Worm (Caenorhabditis elegans) whole organism, young adult: ENCODE data around the gene F41C3.1.
A peak's percentile ranks its signal among the peaks of the same experiment; 100 is the strongest.

Experiments used
- B0019.2 ChIP-seq: fragments of 200-800 bp; sonication (Bioruptor generic); conservative IDR thresholded peaks from 2 replicates; pipeline ENCODE4 v1.3.6; 2022; ENCODE audit warnings: missing genetic modification reagents, missing genetic modification characterization, missing compliant biosample characterization
- B0035.1 ChIP-seq: sonication (generic microtip); optimal IDR thresholded peaks from 2 replicates; lab custom pipeline; 2016; ENCODE audit warnings: missing genetic modification characterization, mild to moderate bottlenecking, missing compliant biosample characterization, missing genotype, missing genetic modification reagents
- F22D6.2 ChIP-seq: sonication (generic microtip); optimal IDR thresholded peaks from 2 replicates; lab custom pipeline; 2016; ENCODE audit warnings: mild to moderate bottlenecking, missing genetic modification characterization, missing compliant biosample characterization
- F23B12.7 ChIP-seq: sonication (generic microtip); optimal IDR thresholded peaks from 2 replicates; lab custom pipeline; 2017; ENCODE audit warnings: missing genetic modification characterization, mild to moderate bottlenecking, missing compliant biosample characterization, antibody characterized with exemption, moderate library complexity; ENCODE audit not compliant: insufficient read depth
- F39B2.1 ChIP-seq: fragments of 200-800 bp; sonication (Bioruptor generic); IDR thresholded peaks from 2 replicates; pipeline ENCODE4 v1.3.6; 2022; ENCODE audit warnings: missing genetic modification reagents, missing genetic modification characterization, missing compliant biosample characterization
- F49E8.2 ChIP-seq: sonication (generic microtip); optimal IDR thresholded peaks from 3 replicates; lab custom pipeline; 2017; ENCODE audit warnings: missing genetic modification characterization, mild to moderate bottlenecking, missing compliant biosample characterization, antibody characterized with exemption, moderate library complexity; ENCODE audit not compliant: insufficient read depth
- F55B11.4 ChIP-seq: sonication (generic microtip); optimal IDR thresholded peaks from 2 replicates; lab custom pipeline; 2016; ENCODE audit warnings: missing compliant biosample characterization, missing genetic modification characterization, borderline replicate concordance; ENCODE audit not compliant: insufficient read depth
- F57C9.4 ChIP-seq: sonication (generic microtip); optimal IDR thresholded peaks from 2 replicates; lab custom pipeline; 2017; ENCODE audit warnings: mild to moderate bottlenecking, missing genetic modification characterization, missing compliant biosample characterization
- K11D2.4 ChIP-seq: fragments of 200-800 bp; sonication (Bioruptor generic); IDR thresholded peaks from 2 replicates; pipeline ENCODE4 v1.3.6; 2022; ENCODE audit warnings: missing genetic modification reagents, missing genetic modification characterization, missing compliant biosample characterization
- K12H6.12 ChIP-seq: fragments of 200-800 bp; sonication (Bioruptor generic); optimal IDR thresholded peaks from 2 replicates; lab custom pipeline; 2018; ENCODE audit warnings: mild to moderate bottlenecking, missing genetic modification characterization, missing compliant biosample characterization
- Y53G8AR.9 ChIP-seq: fragments of 200-800 bp; sonication (Bioruptor generic); conservative IDR thresholded peaks from 2 replicates; pipeline ENCODE4 v1.3.6; 2022; ENCODE audit warnings: missing genetic modification reagents, missing genetic modification characterization, missing compliant biosample characterization
- Y56A3A.18 ChIP-seq: fragments of 200-800 bp; sonication (Bioruptor generic); IDR thresholded peaks from 2 replicates; pipeline ENCODE4 v1.3.6; 2022; ENCODE audit warnings: missing genetic modification reagents, missing genetic modification characterization, missing compliant biosample characterization
- Y67H2A.10 ChIP-seq: fragments of 200-800 bp; sonication (Bioruptor generic); conservative IDR thresholded peaks from 2 replicates; pipeline ENCODE4 v1.3.6; 2022; ENCODE audit warnings: missing genetic modification reagents, missing genetic modification characterization, missing compliant biosample characterization
- Y79H2A.3 ChIP-seq: fragments of 200-800 bp; sonication (Bioruptor generic); conservative IDR thresholded peaks from 2 replicates; pipeline ENCODE4 v1.3.6; 2022; ENCODE audit warnings: missing genetic modification reagents, missing genetic modification characterization, missing compliant biosample characterization
- ZK185.1 ChIP-seq: sonication (generic microtip); optimal IDR thresholded peaks from 2 replicates; lab custom pipeline; 2016; ENCODE audit warnings: mild to moderate bottlenecking, missing genetic modification characterization, missing compliant biosample characterization; ENCODE audit not compliant: poor library complexity, severe bottlenecking
- athp-1 ChIP-seq: sonication (generic microtip); optimal IDR thresholded peaks from 2 replicates; lab custom pipeline; 2017; ENCODE audit warnings: mild to moderate bottlenecking, missing genetic modification characterization, missing compliant biosample characterization
- cebp-2 ChIP-seq: fragments of 200-800 bp; sonication (Bioruptor generic); IDR thresholded peaks from 2 replicates; pipeline ENCODE4 v1.3.6; 2022; ENCODE audit warnings: missing genetic modification characterization, missing compliant biosample characterization
- ceh-100 ChIP-seq: fragments of 200-800 bp; sonication (Bioruptor generic); IDR thresholded peaks from 2 replicates; pipeline ENCODE4 v1.3.6; 2022; ENCODE audit warnings: missing genetic modification reagents, missing genetic modification characterization, missing compliant biosample characterization
- ceh-58 ChIP-seq: fragments of 200-800 bp; sonication (Bioruptor generic); IDR thresholded peaks from 2 replicates; pipeline ENCODE4 v1.3.6; 2022; ENCODE audit warnings: missing genetic modification characterization, missing compliant biosample characterization
- die-1 ChIP-seq: sonication (generic microtip); optimal IDR thresholded peaks from 2 replicates; lab custom pipeline; 2016; ENCODE audit warnings: missing genotype, mild to moderate bottlenecking, missing genetic modification characterization, missing compliant biosample characterization
- dpff-1 ChIP-seq: sonication (generic microtip); optimal IDR thresholded peaks from 2 replicates; lab custom pipeline; 2017; ENCODE audit warnings: mild to moderate bottlenecking, missing genetic modification characterization, missing compliant biosample characterization
- efl-1 ChIP-seq: fragments of 150-350 bp; optimal IDR thresholded peaks from 2 replicates; lab custom pipeline; 2014; ENCODE audit warnings: missing biosample characterization, missing genetic modification reagents, missing genetic modification characterization
- gei-17 ChIP-seq: fragments of 200-800 bp; sonication (Bioruptor generic); optimal IDR thresholded peaks from 2 replicates; lab custom pipeline; 2018; ENCODE audit warnings: mild to moderate bottlenecking, missing genetic modification characterization, missing compliant biosample characterization
- him-1 ChIP-seq: sonication (generic microtip); optimal IDR thresholded peaks from 2 replicates; lab custom pipeline; 2016; ENCODE audit warnings: missing genotype, missing genetic modification reagents, missing genetic modification characterization, missing compliant biosample characterization
- hmg-1.2 ChIP-seq: fragments of 200-800 bp; sonication (Bioruptor generic); IDR thresholded peaks from 2 replicates; pipeline ENCODE4 v1.3.6; 2022; ENCODE audit warnings: missing genetic modification reagents, missing genetic modification characterization, missing compliant biosample characterization
- hrde-1 ChIP-seq: sonication (generic microtip); optimal IDR thresholded peaks from 2 replicates; lab custom pipeline; 2016; ENCODE audit warnings: missing genetic modification characterization, mild to moderate bottlenecking, missing compliant biosample characterization, moderate library complexity, missing genotype, missing genetic modification reagents, borderline replicate concordance
- let-607 ChIP-seq, 2 experiments: fragments of 200-800 bp in 1 of 2; sonication (Bioruptor generic) in 1 of 2; sonication (generic microtip) in 1 of 2; optimal IDR thresholded peaks; 2 replicates each; lab custom pipeline; 2016 to 2018; ENCODE audit warnings: mild to moderate bottlenecking in 2 of 2, missing compliant biosample characterization in 2 of 2, missing genetic modification characterization in 2 of 2, moderate library complexity in 2 of 2, missing genotype in 1 of 2
- lin-40 ChIP-seq: sonication (generic microtip); optimal IDR thresholded peaks from 2 replicates; lab custom pipeline; 2016; ENCODE audit warnings: missing genetic modification characterization, mild to moderate bottlenecking, missing compliant biosample characterization, missing genotype, missing genetic modification reagents
- lin-54 ChIP-seq: fragments of 200-800 bp; sonication (Bioruptor generic); optimal IDR thresholded peaks from 2 replicates; lab custom pipeline; 2018; ENCODE audit warnings: mild to moderate bottlenecking, missing genetic modification characterization, missing compliant biosample characterization
- madf-3 ChIP-seq: fragments of 200-800 bp; sonication (Bioruptor generic); IDR thresholded peaks from 2 replicates; pipeline ENCODE4 v1.3.6; 2022; ENCODE audit warnings: missing genetic modification reagents, missing genetic modification characterization, missing compliant biosample characterization
- madf-6 ChIP-seq: fragments of 200-800 bp; sonication (Bioruptor generic); IDR thresholded peaks from 2 replicates; pipeline ENCODE4 v1.3.6; 2022; ENCODE audit warnings: missing genetic modification reagents, missing genetic modification characterization, missing compliant biosample characterization
- madf-8 ChIP-seq: fragments of 200-800 bp; sonication (Bioruptor generic); conservative IDR thresholded peaks from 2 replicates; pipeline ENCODE4 v1.3.6; 2022; ENCODE audit warnings: missing genetic modification reagents, missing genetic modification characterization, missing compliant biosample characterization
- mcd-1 ChIP-seq: fragments of 200-800 bp; sonication (Bioruptor generic); IDR thresholded peaks from 2 replicates; pipeline ENCODE4 v1.3.6; 2022; ENCODE audit warnings: missing genetic modification reagents, missing genetic modification characterization, missing compliant biosample characterization
- mel-28 ChIP-seq: sonication (generic microtip); optimal IDR thresholded peaks from 2 replicates; lab custom pipeline; 2016; ENCODE audit warnings: borderline replicate concordance, mild to moderate bottlenecking, missing genetic modification characterization, missing compliant biosample characterization
- mes-4 ChIP-seq: sonication (generic microtip); optimal IDR thresholded peaks from 2 replicates; lab custom pipeline; 2016; ENCODE audit warnings: missing genotype, missing genetic modification characterization, missing compliant biosample characterization
- nfya-1 ChIP-seq: sonication (generic microtip); optimal IDR thresholded peaks from 2 replicates; lab custom pipeline; 2017; ENCODE audit warnings: antibody characterized with exemption, missing compliant biosample characterization, missing genetic modification characterization, borderline replicate concordance; ENCODE audit not compliant: insufficient read depth
- nhr-27 ChIP-seq: fragments of 200-800 bp; sonication (Bioruptor generic); optimal IDR thresholded peaks from 2 replicates; lab custom pipeline; 2018; ENCODE audit warnings: mild to moderate bottlenecking, missing genetic modification characterization, moderate library complexity, missing compliant biosample characterization
- pha-4 ChIP-seq: fragments of 150-350 bp; sonication (generic microtip); optimal IDR thresholded peaks from 2 replicates; lab custom pipeline; 2014; ENCODE audit warnings: missing biosample characterization, missing genetic modification reagents, missing genetic modification characterization
- rcor-1 ChIP-seq: fragments of 200-800 bp; sonication (Bioruptor generic); IDR thresholded peaks from 2 replicates; pipeline ENCODE4 v1.3.6; 2022; ENCODE audit warnings: missing genetic modification reagents, missing genetic modification characterization, missing compliant biosample characterization
- snpc-3.4 ChIP-seq: sonication (generic microtip); optimal IDR thresholded peaks from 2 replicates; lab custom pipeline; 2017; ENCODE audit warnings: missing genetic modification characterization, mild to moderate bottlenecking, missing compliant biosample characterization, antibody characterized with exemption, moderate library complexity, missing genotype, missing genetic modification reagents
- snpc-4 ChIP-seq, 5 experiments: fragments of 150-350 bp in 1 of 5; sonication (generic microtip) in 4 of 5; optimal IDR thresholded peaks; 2 replicates each; lab custom pipeline; 2014 to 2018; ENCODE audit warnings: missing genetic modification characterization in 5 of 5, missing biosample characterization in 3 of 5, antibody characterized with exemption in 2 of 5, mild to moderate bottlenecking in 2 of 5, missing compliant biosample characterization in 2 of 5, missing genotype in 2 of 5, moderate library complexity in 2 of 5, missing genetic modification reagents in 1 of 5
- tbp1 ChIP-seq: fragments of 200-800 bp; sonication (Bioruptor generic); optimal IDR thresholded peaks from 2 replicates; lab custom pipeline; 2018; ENCODE audit warnings: mild to moderate bottlenecking, missing genetic modification characterization, missing compliant biosample characterization
- zim-3 ChIP-seq: sonication (generic microtip); optimal IDR thresholded peaks from 2 replicates; lab custom pipeline; 2017; ENCODE audit warnings: mild to moderate bottlenecking, missing genetic modification characterization, moderate library complexity, missing compliant biosample characterization
- ztf-22 ChIP-seq: fragments of 200-800 bp; sonication (Bioruptor generic); optimal IDR thresholded peaks from 2 replicates; lab custom pipeline; 2018; ENCODE audit warnings: mild to moderate bottlenecking, missing genetic modification characterization, moderate library complexity, missing compliant biosample characterization
- ztf-25 ChIP-seq: fragments of 200-800 bp; sonication (Bioruptor generic); IDR thresholded peaks from 2 replicates; pipeline ENCODE4 v1.3.6; 2022; ENCODE audit warnings: missing genetic modification reagents, missing genetic modification characterization, missing compliant biosample characterization
- ztf-28 ChIP-seq: fragments of 200-800 bp; sonication (Bioruptor generic); IDR thresholded peaks from 2 replicates; pipeline ENCODE4 v1.3.6; 2022; ENCODE audit warnings: missing genetic modification reagents, missing genetic modification characterization, missing compliant biosample characterization

F41C3.1 gene

ce11 chrII:4703011-4703410 lies 49.1 kb upstream of the F41C3.1 start (continued):
- TF ChIP-seq madf-8 (peak; percentile 66), cebp-2 (GFP tag; lab: Robert Waterston, UW) (no peak), madf-3 (GFP tag; lab: Robert Waterston, UW) (peak; percentile 76), mes-4 (tag; lab: Kevin White, UChicago) (peak; percentile 28), him-1 (peak; percentile 16), nfya-1 (tag; lab: Kevin White, UChicago) (no peak), die-1 (tag; lab: Kevin White, UChicago) (peak; percentile 10), snpc-3.4 (peak; percentile 48), F23B12.7 (tag; lab: Kevin White, UChicago) (peak; percentile 19), hmg-1.2 (GFP tag; lab: Robert Waterston, UW) (peak; percentile 45), tbp1 (GFP tag; lab: Kevin White, UChicago) (peak; percentile 6), Y79H2A.3 (peak; percentile 96), K11D2.4 (GFP tag; lab: Robert Waterston, UW) (no peak), rcor-1 (GFP tag; lab: Robert Waterston, UW) (peak; percentile 77), B0019.2 (GFP tag; lab: Robert Waterston, UW) (no peak), ztf-28 (GFP tag; lab: Robert Waterston, UW) (no peak), madf-6 (GFP tag; lab: Robert Waterston, UW) (peak; percentile 78), efl-1 (GFP tag; lab: Kevin White, UChicago) (peak; percentile 39), Y67H2A.10 (GFP tag; lab: Robert Waterston, UW) (no peak), lin-54 (GFP tag; lab: Kevin White, UChicago) (peak; percentile 58), F22D6.2 (no peak), B0035.1 (tag; lab: Kevin White, UChicago) (no peak), athp-1 (peak; percentile 2), F57C9.4 (no peak)
- TF ChIP-seq, all 124 proteins: peak for 36

- TF ChIP-seq lin-40 (no peak), ztf-25 (no peak), hrde-1 (no peak), snpc-4 (GFP tag; optimal IDR thresholded peaks at IDR 0.05; lab: Kevin White, UChicago) (no peak), snpc-4 (tag; optimal IDR thresholded peaks at IDR 0.05; lab: Kevin White, UChicago) (peak in 3 of 4 experiments; percentile 7 to 53 (median 28)), Y53G8AR.9 (GFP tag; lab: Robert Waterston, UW) (no peak), F55B11.4 (tag; lab: Kevin White, UChicago) (no peak), dpff-1 (tag; lab: Kevin White, UChicago) (no peak), Y67H2A.10 (GFP tag; lab: Robert Waterston, UW) (no peak), ZK185.1 (peak; percentile 16), pha-4 (tag; lab: Kevin White, UChicago) (no peak), gei-17 (no peak), tbp1 (GFP tag; lab: Kevin White, UChicago) (peak; percentile 30), zim-3 (tag; lab: Kevin White, UChicago) (no peak), K12H6.12 (tag; lab: Kevin White, UChicago) (no peak), ceh-100 (GFP tag; lab: Robert Waterston, UW) (peak; percentile 50; the same call in 1 of the 2 replicates), let-607 (tag; optimal IDR thresholded peaks at IDR 0.05; lab: Kevin White, UChicago) (peak; percentile 98 to 99), mcd-1 (GFP tag; lab: Robert Waterston, UW) (peak; percentile 71), nhr-27 (no peak), mel-28 (tag; lab: Kevin White, UChicago) (no peak), ztf-22 (no peak), Y56A3A.18 (GFP tag; lab: Robert Waterston, UW) (no peak), ceh-58 (GFP tag; lab: Robert Waterston, UW) (no peak), F39B2.1 (GFP tag; lab: Robert Waterston, UW) (no peak), F49E8.2 (tag; lab: Kevin White, UChicago) (peak; percentile 6), B0035.1 (tag; lab: Kevin White, UChicago) (no peak)
Observed at ce11 chrII:4706359-4706871, 45.7 kb upstream of the F41C3.1 start, which contains the start of the genes F10G7.9 and tsn-1. Gene F10G7.9 (minus strand): TSS chrII:4706485. Gene tsn-1 (plus strand): TSS chrII:4706821.
